Worm (Caenorhabditis elegans) whole organism, L4/young adult: ENCODE measurements around the gene ref-2.

Experiments
- W03F9.2 ChIP-seq: fragments of 150-350 bp; optimal IDR thresholded peaks from 2 replicates; lab custom pipeline; 2014; ENCODE audit warnings: missing biosample characterization, missing genetic modification characterization
- dao-5 ChIP-seq: sonication (generic microtip); optimal IDR thresholded peaks from 2 replicates; lab custom pipeline; 2016; ENCODE audit warnings: missing genotype, missing genetic modification characterization, moderate library complexity, missing compliant biosample characterization
- him-1 ChIP-seq: sonication (generic microtip); optimal IDR thresholded peaks from 2 replicates; lab custom pipeline; 2016; ENCODE audit warnings: missing genotype, missing genetic modification reagents, missing genetic modification characterization, missing compliant biosample characterization

ce11 chrX:7782389-7782788 lies 38.4 kb downstream of the ref-2 start, which contains the start of gene ZK154.4:
- no peak for TF ChIP-seq dao-5 (tag; lab: Kevin White, UChicago)
- TF ChIP-seq him-1, result peak; percentile 17
- TF ChIP-seq W03F9.2 (tag; lab: Kevin White, UChicago), result no peak
